Worm (Caenorhabditis elegans) whole organism, L2 larva: Measurements from ENCODE around the gene Y34F4.3.

Experiments used
- R02D3.7 ChIP-seq: fragments of 150-350 bp; optimal IDR thresholded peaks from 2 replicates; lab custom pipeline; 2014; ENCODE audit warnings: missing biosample characterization, missing genetic modification characterization
- lin-39 ChIP-seq: fragments of 150-350 bp; optimal IDR thresholded peaks from 2 replicates; lab custom pipeline; 2014; ENCODE audit warnings: missing biosample characterization, missing genetic modification reagents, missing genetic modification characterization

ce11 chrIII:1058074-1058473 lies 42.1 kb upstream of the Y34F4.3 start:
- TF ChIP-seq R02D3.7 (tag; lab: Kevin White, UChicago) (no peak), lin-39 (tag; lab: Kevin White, UChicago) (no peak)
